Worm (Caenorhabditis elegans) whole organism, mixed stage, embryonic: ENCODE results near the gene del-6.

Experiments
- M03D4.4 ChIP-seq: sonication (generic microtip); optimal IDR thresholded peaks from 2 replicates; lab custom pipeline; 2017; ENCODE audit warnings: mild to moderate bottlenecking, missing genetic modification characterization, missing compliant biosample characterization
- bed-3 ChIP-seq: fragments of 200-800 bp; sonication (Bioruptor generic); optimal IDR thresholded peaks from 3 replicates; lab custom pipeline; 2018; ENCODE audit warnings: mild to moderate bottlenecking, missing genetic modification characterization, moderate library complexity, missing compliant biosample characterization
- ceh-43 ChIP-seq: fragments of 200-800 bp; sonication (Bioruptor generic); optimal IDR thresholded peaks from 2 replicates; lab custom pipeline; 2018; ENCODE audit warnings: mild to moderate bottlenecking, missing genetic modification characterization, moderate library complexity, missing compliant biosample characterization
- ceh-83 ChIP-seq: fragments of 200-800 bp; sonication (Bioruptor generic); optimal IDR thresholded peaks from 2 replicates; lab custom pipeline; 2018; ENCODE audit warnings: mild to moderate bottlenecking, missing genetic modification characterization, missing compliant biosample characterization
- ces-1 ChIP-seq: fragments of 150-350 bp; optimal IDR thresholded peaks from 2 replicates; lab custom pipeline; 2014; ENCODE audit warnings: missing biosample characterization, missing genetic modification reagents, missing genetic modification characterization
- cnd-1 ChIP-seq: fragments of 200-800 bp; sonication (Bioruptor generic); optimal IDR thresholded peaks from 2 replicates; lab custom pipeline; 2018; ENCODE audit warnings: mild to moderate bottlenecking, missing genetic modification characterization, missing compliant biosample characterization
- drap-1 ChIP-seq: fragments of 200-800 bp; sonication (Bioruptor generic); optimal IDR thresholded peaks from 3 replicates; lab custom pipeline; 2018; ENCODE audit warnings: mild to moderate bottlenecking, missing genetic modification characterization, missing compliant biosample characterization
- elt-1 ChIP-seq: sonication (generic microtip); optimal IDR thresholded peaks from 2 replicates; lab custom pipeline; 2017; ENCODE audit warnings: missing genetic modification characterization, mild to moderate bottlenecking, missing compliant biosample characterization, antibody characterized with exemption, moderate library complexity, borderline replicate concordance; ENCODE audit not compliant: insufficient read depth
- elt-3 ChIP-seq: fragments of 150-350 bp; optimal IDR thresholded peaks from 2 replicates; lab custom pipeline; 2014; ENCODE audit warnings: missing biosample characterization, missing genetic modification characterization
- ham-2 ChIP-seq: fragments of 200-800 bp; sonication (Bioruptor generic); optimal IDR thresholded peaks from 2 replicates; lab custom pipeline; 2018; ENCODE audit warnings: mild to moderate bottlenecking, missing genetic modification characterization, missing compliant biosample characterization
- lin-13 ChIP-seq: fragments of 150-350 bp; optimal IDR thresholded peaks from 2 replicates; lab custom pipeline; 2014; ENCODE audit warnings: missing biosample characterization, missing genetic modification characterization
- lin-32 ChIP-seq: fragments of 200-800 bp; sonication (Bioruptor generic); optimal IDR thresholded peaks from 2 replicates; lab custom pipeline; 2018; ENCODE audit warnings: mild to moderate bottlenecking, missing genetic modification characterization, missing compliant biosample characterization
- lsy-2 ChIP-seq: fragments of 150-350 bp; optimal IDR thresholded peaks from 2 replicates; lab custom pipeline; 2014; ENCODE audit warnings: missing biosample characterization, missing genetic modification characterization
- mab-5 ChIP-seq: fragments of 150-350 bp; optimal IDR thresholded peaks from 2 replicates; lab custom pipeline; 2014; ENCODE audit warnings: missing biosample characterization, missing genetic modification characterization
- mep-1 ChIP-seq: fragments of 150-350 bp; optimal IDR thresholded peaks from 2 replicates; lab custom pipeline; 2017; ENCODE audit warnings: missing biosample characterization, missing genetic modification reagents, missing genetic modification characterization, inconsistent platforms
- nhr-12 ChIP-seq: fragments of 150-350 bp; optimal IDR thresholded peaks from 2 replicates; lab custom pipeline; 2014; ENCODE audit warnings: missing biosample characterization, missing genetic modification characterization
- nhr-2 ChIP-seq: fragments of 150-350 bp; optimal IDR thresholded peaks from 2 replicates; lab custom pipeline; 2014; ENCODE audit warnings: missing biosample characterization, missing genetic modification characterization
- nhr-237 ChIP-seq: fragments of 150-350 bp; optimal IDR thresholded peaks from 2 replicates; lab custom pipeline; 2014; ENCODE audit warnings: missing biosample characterization, missing genetic modification characterization
- nhr-28 ChIP-seq: fragments of 150-350 bp; optimal IDR thresholded peaks from 2 replicates; lab custom pipeline; 2014; ENCODE audit warnings: missing biosample characterization, missing genetic modification characterization
- nhr-76 ChIP-seq: sonication (generic microtip); optimal IDR thresholded peaks from 2 replicates; lab custom pipeline; 2017; ENCODE audit warnings: missing biosample characterization, missing genetic modification characterization
- sem-2 ChIP-seq: fragments of 200-800 bp; sonication (Bioruptor generic); optimal IDR thresholded peaks from 2 replicates; lab custom pipeline; 2018; ENCODE audit warnings: mild to moderate bottlenecking, missing genetic modification characterization, missing compliant biosample characterization
- snpc-4 ChIP-seq: fragments of 150-350 bp; optimal IDR thresholded peaks from 2 replicates; lab custom pipeline; 2014; ENCODE audit warnings: missing biosample characterization, missing genetic modification characterization
- sptf-1 ChIP-seq: sonication (generic microtip); optimal IDR thresholded peaks from 2 replicates; lab custom pipeline; 2017; ENCODE audit warnings: mild to moderate bottlenecking, missing genetic modification characterization, moderate library complexity, missing compliant biosample characterization
- tbx-8 ChIP-seq: fragments of 200-800 bp; sonication (Bioruptor generic); optimal IDR thresholded peaks from 2 replicates; lab custom pipeline; 2018; ENCODE audit warnings: mild to moderate bottlenecking, missing genetic modification characterization, moderate library complexity, missing compliant biosample characterization
- unc-120 ChIP-seq: sonication (generic microtip); optimal IDR thresholded peaks from 2 replicates; lab custom pipeline; 2017; ENCODE audit warnings: missing genetic modification characterization, missing compliant biosample characterization; ENCODE audit not compliant: poor library complexity, severe bottlenecking
- unc-39 ChIP-seq: fragments of 150-350 bp; optimal IDR thresholded peaks from 2 replicates; lab custom pipeline; 2014; ENCODE audit warnings: missing biosample characterization, missing genetic modification characterization
- unc-62 ChIP-seq: fragments of 150-350 bp; optimal IDR thresholded peaks from 2 replicates; lab custom pipeline; 2014; ENCODE audit warnings: missing biosample characterization, missing genetic modification reagents, missing genetic modification characterization
- zip-8 ChIP-seq: fragments of 150-350 bp; optimal IDR thresholded peaks from 2 replicates; lab custom pipeline; 2014; ENCODE audit warnings: missing biosample characterization, missing genetic modification characterization
- ztf-11 ChIP-seq: fragments of 150-350 bp; optimal IDR thresholded peaks from 2 replicates; lab custom pipeline; 2014; ENCODE audit warnings: missing biosample characterization, missing genetic modification characterization

The del-6 gene

ce11 chrV:10556362-10556761, 16.4 kb upstream of the del-6 start:
- TF ChIP-seq sem-2 (GFP tag; lab: Kevin White, UChicago), result no peak
- no peak for TF ChIP-seq sptf-1 (tag; lab: Kevin White, UChicago)
- TF ChIP-seq nhr-12 (tag; lab: Kevin White, UChicago), result no peak
- TF ChIP-seq nhr-237 (tag; lab: Kevin White, UChicago), result no peak
- TF ChIP-seq tbx-8 (GFP tag; lab: Kevin White, UChicago), result no peak
- no peak for TF ChIP-seq unc-120 (tag; lab: Kevin White, UChicago)
- no peak for TF ChIP-seq cnd-1 (tag; lab: Kevin White, UChicago)
- no peak for TF ChIP-seq bed-3 (GFP tag; lab: Kevin White, UChicago)
- no peak for TF ChIP-seq mep-1 (tag; lab: Kevin White, UChicago)
- TF ChIP-seq ztf-11 (tag; lab: Kevin White, UChicago), result no peak
- TF ChIP-seq nhr-28 (tag; lab: Kevin White, UChicago), result no peak
- no peak for TF ChIP-seq lin-32 (GFP tag; lab: Kevin White, UChicago)
- TF ChIP-seq ces-1 (GFP tag; lab: Kevin White, UChicago), result no peak
- no peak for TF ChIP-seq elt-3 (tag; lab: Kevin White, UChicago)
- no peak for TF ChIP-seq unc-62 (GFP tag; lab: Kevin White, UChicago)
- TF ChIP-seq mab-5, result no peak
- no peak for TF ChIP-seq drap-1 (GFP tag; lab: Kevin White, UChicago)
- TF ChIP-seq elt-1, result no peak
- TF ChIP-seq ham-2 (GFP tag; lab: Kevin White, UChicago), result no peak
- no peak for TF ChIP-seq nhr-2 (tag; lab: Kevin White, UChicago)

DNA sequence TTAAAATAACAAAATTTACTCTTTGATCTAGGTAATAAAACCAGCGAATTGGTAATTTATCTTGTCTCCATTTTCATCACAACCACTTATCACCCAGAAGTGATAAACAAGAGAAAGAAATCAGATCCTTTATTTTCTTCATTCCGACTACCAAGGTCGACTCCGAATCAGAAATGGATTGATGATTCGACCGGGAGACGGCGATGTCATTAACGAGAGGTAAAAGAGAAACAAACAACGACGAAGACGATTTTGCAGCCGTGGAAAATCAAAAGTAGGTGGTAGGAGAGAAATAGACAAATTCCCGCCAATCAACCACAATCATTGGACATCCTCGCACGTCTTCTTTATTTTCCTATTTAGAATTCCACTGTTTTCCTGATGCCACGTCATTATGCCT, 15.6 kb upstream of the del-6 start:
- no peak for TF ChIP-seq bed-3 (GFP tag; lab: Kevin White, UChicago)
- TF ChIP-seq mep-1 (tag; lab: Kevin White, UChicago), result no peak
- TF ChIP-seq lin-13, result no peak
- TF ChIP-seq ceh-43, result no peak
- no peak for TF ChIP-seq cnd-1 (tag; lab: Kevin White, UChicago)
- TF ChIP-seq nhr-237 (tag; lab: Kevin White, UChicago), result no peak
- no peak for TF ChIP-seq elt-1
- TF ChIP-seq elt-3 (tag; lab: Kevin White, UChicago), result no peak

ce11 chrV:10557676-10558075, 15.0 kb upstream of the del-6 start, which contains the start of gene best-14:
TSS of gene best-14 (plus strand) at chrV:10557976.
- TF ChIP-seq lsy-2 (tag; lab: Kevin White, UChicago) (no peak), elt-3 (tag; lab: Kevin White, UChicago) (no peak), snpc-4 (tag; lab: Kevin White, UChicago) (no peak), drap-1 (GFP tag; lab: Kevin White, UChicago) (no peak), tbx-8 (GFP tag; lab: Kevin White, UChicago) (no peak), nhr-12 (tag; lab: Kevin White, UChicago) (no peak), nhr-76 (tag; lab: Kevin White, UChicago) (no peak), mep-1 (tag; lab: Kevin White, UChicago) (no peak), ceh-83 (GFP tag; lab: Kevin White, UChicago) (no peak), nhr-28 (tag; lab: Kevin White, UChicago) (no peak), lin-32 (GFP tag; lab: Kevin White, UChicago) (no peak), unc-120 (tag; lab: Kevin White, UChicago) (no peak), ceh-43 (no peak), zip-8 (tag; lab: Kevin White, UChicago) (no peak)

DNA sequence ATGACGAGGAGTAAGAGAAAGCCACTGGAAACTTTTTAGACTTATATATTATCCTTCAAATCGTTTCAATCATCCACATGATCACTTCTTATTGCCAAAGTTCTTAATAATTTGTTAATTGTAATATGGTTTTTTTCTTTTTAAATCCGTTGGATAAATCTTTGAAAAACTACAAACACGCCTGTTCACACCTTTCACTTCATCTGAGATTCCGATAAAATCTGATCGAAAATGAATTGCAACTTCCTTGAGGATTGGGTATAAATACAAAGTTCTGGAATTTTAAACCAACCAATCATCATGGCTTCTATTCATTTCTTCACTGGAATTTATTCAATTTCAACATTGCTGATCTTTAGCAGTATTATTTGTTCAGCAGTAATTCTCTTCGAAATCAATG, 12.1 kb upstream of the del-6 start, which contains the start of gene col-152:
TSS of gene col-152 (plus strand) at position 301 of the 400 bp plus-strand sequence.
- TF ChIP-seq M03D4.4, result no peak
- no peak for TF ChIP-seq ces-1 (GFP tag; lab: Kevin White, UChicago)
- TF ChIP-seq ham-2 (GFP tag; lab: Kevin White, UChicago), result no peak
- no peak for TF ChIP-seq snpc-4 (tag; lab: Kevin White, UChicago)
- TF ChIP-seq unc-39 (tag; lab: Kevin White, UChicago), result no peak

DNA sequence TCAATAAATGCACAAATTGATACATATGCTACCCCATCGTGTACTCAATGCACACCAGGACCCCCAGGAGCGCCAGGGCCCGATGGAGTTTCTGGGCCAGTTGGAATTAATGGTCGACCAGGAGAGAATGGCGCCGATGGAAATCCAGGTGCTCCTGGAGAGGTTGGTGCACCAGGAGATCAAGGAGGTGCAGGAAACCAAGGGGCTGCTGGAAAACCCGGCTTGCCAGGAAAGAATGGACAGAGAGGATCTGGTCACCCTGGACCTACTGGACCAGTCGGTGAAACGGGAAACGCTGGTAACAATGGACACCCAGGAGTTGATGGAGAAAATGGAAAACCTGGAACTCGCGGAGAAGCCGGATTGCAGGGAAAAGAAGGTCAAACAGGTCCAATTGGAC, 11.1 kb upstream of the del-6 start:
- TF ChIP-seq ztf-11 (tag; lab: Kevin White, UChicago) (no peak), unc-62 (GFP tag; lab: Kevin White, UChicago) (no peak)
- TF ChIP-seq, all 35 proteins: peak for 0
